Worm (Caenorhabditis elegans) whole organism, late embryonic: ENCODE data around the gene ins-15.

ENCODE experiments used
- C08G9.2 ChIP-seq: sonication (generic microtip); optimal IDR thresholded peaks from 2 replicates; lab custom pipeline; 2016; ENCODE audit warnings: mild to moderate bottlenecking, missing genetic modification characterization, moderate library complexity, missing compliant biosample characterization
- C38D4.7 ChIP-seq: fragments of 200-800 bp; sonication (Bioruptor generic); optimal IDR thresholded peaks from 2 replicates; lab custom pipeline; 2018; ENCODE audit warnings: mild to moderate bottlenecking, missing genetic modification characterization, moderate library complexity, missing compliant biosample characterization
- F13H6.1 ChIP-seq: sonication (generic microtip); optimal IDR thresholded peaks from 2 replicates; lab custom pipeline; 2016; ENCODE audit warnings: missing genetic modification characterization, missing compliant biosample characterization
- K09A11.1 ChIP-seq: sonication (generic microtip); optimal IDR thresholded peaks from 2 replicates; lab custom pipeline; 2017; ENCODE audit warnings: antibody characterized with exemption, mild to moderate bottlenecking, missing genetic modification characterization, missing compliant biosample characterization; ENCODE audit not compliant: insufficient read depth
- ama-1 ChIP-seq: fragments of 150-350 bp; optimal IDR thresholded peaks from 2 replicates; lab custom pipeline; 2014
- ceh-14 ChIP-seq: sonication (generic microtip); optimal IDR thresholded peaks from 2 replicates; lab custom pipeline; 2016; ENCODE audit warnings: missing genotype, missing genetic modification characterization, missing compliant biosample characterization
- ceh-2 ChIP-seq: sonication (generic microtip); optimal IDR thresholded peaks from 2 replicates; lab custom pipeline; 2016; ENCODE audit warnings: missing genotype, missing genetic modification characterization, missing compliant biosample characterization
- ceh-24 ChIP-seq: sonication (generic microtip); optimal IDR thresholded peaks from 2 replicates; lab custom pipeline; 2016; ENCODE audit warnings: mild to moderate bottlenecking, missing genetic modification characterization, missing compliant biosample characterization
- ceh-30 ChIP-seq: fragments of 150-350 bp; optimal IDR thresholded peaks from 2 replicates; lab custom pipeline; 2014; ENCODE audit warnings: missing biosample characterization, missing genetic modification characterization
- ceh-6 ChIP-seq: fragments of 200-800 bp; sonication (Bioruptor generic); optimal IDR thresholded peaks from 2 replicates; lab custom pipeline; 2018; ENCODE audit warnings: mild to moderate bottlenecking, missing genetic modification characterization, missing compliant biosample characterization
- ceh-9 ChIP-seq: sonication (generic microtip); optimal IDR thresholded peaks from 2 replicates; lab custom pipeline; 2016; ENCODE audit warnings: mild to moderate bottlenecking, missing genetic modification characterization, inconsistent platforms, missing compliant biosample characterization
- elt-4 ChIP-seq: sonication (generic microtip); optimal IDR thresholded peaks from 2 replicates; lab custom pipeline; 2016; ENCODE audit warnings: missing genetic modification characterization, missing compliant biosample characterization
- hlh-15 ChIP-seq: sonication (generic microtip); optimal IDR thresholded peaks from 2 replicates; lab custom pipeline; 2016; ENCODE audit warnings: missing genetic modification characterization, missing compliant biosample characterization
- hlh-30 ChIP-seq: sonication (generic microtip); optimal IDR thresholded peaks from 2 replicates; lab custom pipeline; 2017; ENCODE audit warnings: antibody characterized with exemption, missing genetic modification characterization, missing compliant biosample characterization; ENCODE audit not compliant: insufficient read depth
- hlh-6 ChIP-seq: sonication (generic microtip); optimal IDR thresholded peaks from 2 replicates; lab custom pipeline; 2016; ENCODE audit warnings: missing genotype, missing genetic modification characterization, missing compliant biosample characterization
- lin-11 ChIP-seq: fragments of 200-800 bp; sonication (Bioruptor generic); optimal IDR thresholded peaks from 2 replicates; lab custom pipeline; 2018; ENCODE audit warnings: mild to moderate bottlenecking, missing genetic modification characterization, missing compliant biosample characterization
- mec-3 ChIP-seq: sonication (generic microtip); optimal IDR thresholded peaks from 2 replicates; lab custom pipeline; 2016; ENCODE audit warnings: borderline replicate concordance, missing genetic modification characterization, missing compliant biosample characterization
- odd-2 ChIP-seq: sonication (generic microtip); optimal IDR thresholded peaks from 2 replicates; lab custom pipeline; 2017; ENCODE audit warnings: antibody characterized with exemption, mild to moderate bottlenecking, missing genetic modification characterization, missing compliant biosample characterization
- pha-4 ChIP-seq: fragments of 150-350 bp; optimal IDR thresholded peaks from 2 replicates; lab custom pipeline; 2018; ENCODE audit warnings: missing biosample characterization, missing genetic modification reagents, missing genetic modification characterization
- ref-2 ChIP-seq: sonication (generic microtip); optimal IDR thresholded peaks from 2 replicates; lab custom pipeline; 2016; ENCODE audit warnings: missing genetic modification characterization, missing compliant biosample characterization
- rnt-1 ChIP-seq: sonication (generic microtip); optimal IDR thresholded peaks from 2 replicates; lab custom pipeline; 2016; ENCODE audit warnings: missing genetic modification characterization, missing compliant biosample characterization
- sox-2 ChIP-seq: fragments of 200-800 bp; sonication (Bioruptor generic); IDR thresholded peaks from 2 replicates; pipeline ENCODE4 v1.3.6; 2022; ENCODE audit warnings: missing genetic modification reagents, missing genetic modification characterization, missing compliant biosample characterization
- syd-9 ChIP-seq: sonication (generic microtip); optimal IDR thresholded peaks from 2 replicates; lab custom pipeline; 2016; ENCODE audit warnings: mild to moderate bottlenecking, missing genetic modification characterization, moderate library complexity, missing compliant biosample characterization
- tbx-2 ChIP-seq: sonication (generic microtip); optimal IDR thresholded peaks from 2 replicates; lab custom pipeline; 2016; ENCODE audit warnings: missing genetic modification characterization, missing compliant biosample characterization
- tbx-7 ChIP-seq: sonication (generic microtip); optimal IDR thresholded peaks from 2 replicates; lab custom pipeline; 2016; ENCODE audit warnings: missing genotype, missing genetic modification characterization, missing compliant biosample characterization
- ttx-3 ChIP-seq: sonication (generic microtip); optimal IDR thresholded peaks from 2 replicates; lab custom pipeline; 2016; ENCODE audit warnings: missing genetic modification reagents, missing genetic modification characterization, missing compliant biosample characterization
- unc-3 ChIP-seq, 2 experiments: fragments of 200-800 bp in 1 of 2; sonication (Bioruptor generic) in 1 of 2; sonication (generic microtip) in 1 of 2; conservative IDR thresholded peaks in 1 of 2; optimal IDR thresholded peaks in 1 of 2; 2 replicates each; pipeline versions ENCODE4 v1.3.6 to Lab custom; 2016 to 2022; ENCODE audit warnings: missing compliant biosample characterization in 2 of 2, missing genetic modification characterization in 2 of 2, missing genetic modification reagents in 1 of 2
- unc-55 ChIP-seq: sonication (generic microtip); optimal IDR thresholded peaks from 2 replicates; lab custom pipeline; 2017; ENCODE audit warnings: missing biosample characterization, missing genetic modification reagents, missing genetic modification characterization
- zip-5 ChIP-seq: sonication (generic microtip); optimal IDR thresholded peaks from 2 replicates; lab custom pipeline; 2016; ENCODE audit warnings: missing genetic modification characterization, missing compliant biosample characterization

Gene ins-15

DNA sequence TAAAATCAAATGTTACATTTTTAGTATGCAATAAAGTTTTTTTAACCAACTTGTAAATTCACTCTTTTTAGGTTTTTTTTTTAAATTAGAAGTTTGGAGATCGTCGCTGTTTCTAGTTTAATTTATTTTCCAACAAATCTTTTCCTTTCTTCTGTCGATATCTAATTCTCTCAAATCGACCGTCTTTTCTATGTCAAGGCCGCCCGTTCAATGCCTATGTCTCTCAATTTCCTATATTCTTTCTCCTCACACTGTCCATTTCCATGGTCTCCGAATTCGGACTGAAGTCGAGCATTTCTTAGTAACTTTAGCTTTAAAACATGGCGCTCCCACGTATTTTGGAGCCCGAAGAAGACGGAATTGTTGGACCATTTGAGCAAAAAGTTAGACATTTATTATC is 27.9 kb downstream of the ins-15 start, which contains the start of the genes T14B4.5 and T14B4.20:
TSS of gene T14B4.5 (plus strand) at position 226 of the 400 bp plus-strand sequence.
TSS of gene T14B4.20 (plus strand) at position 264 of the 400 bp plus-strand sequence.
- TF ChIP-seq hlh-6 (tag; lab: Kevin White, UChicago): no peak
- no peak for TF ChIP-seq C38D4.7 (GFP tag; lab: Kevin White, UChicago)
- no peak for TF ChIP-seq C08G9.2
- no peak for TF ChIP-seq ttx-3 (tag; lab: Kevin White, UChicago)
- TF ChIP-seq tbx-2 (tag; lab: Kevin White, UChicago): no peak
- TF ChIP-seq ceh-6 (GFP tag; lab: Kevin White, UChicago): no peak
- TF ChIP-seq sox-2: no peak
- TF ChIP-seq pha-4 (tag; lab: Kevin White, UChicago): no peak

DNA sequence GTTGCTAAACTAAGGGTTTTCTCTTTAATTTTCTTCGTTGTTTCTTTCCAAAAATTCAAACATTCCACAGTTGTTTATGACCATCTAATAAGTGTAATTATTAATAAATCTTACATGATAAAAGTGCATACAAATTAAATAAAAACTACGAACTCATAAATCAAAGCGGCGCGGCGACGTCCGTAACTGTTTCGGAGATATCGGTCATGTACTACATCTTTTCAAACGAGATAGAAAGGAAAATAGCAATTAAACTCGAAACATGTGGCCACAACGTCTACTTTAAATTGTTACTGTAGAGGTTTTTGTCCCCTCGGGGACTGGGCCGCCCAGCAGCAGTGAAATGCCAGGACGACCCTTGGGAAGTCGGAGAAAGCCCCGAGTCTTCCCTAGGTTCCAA is 28.7 kb downstream of the ins-15 start:
- no peak for TF ChIP-seq rnt-1 (tag; lab: Kevin White, UChicago)
- TF ChIP-seq odd-2 (tag; lab: Kevin White, UChicago): no peak
- TF ChIP-seq hlh-15 (tag; lab: Kevin White, UChicago): no peak

DNA sequence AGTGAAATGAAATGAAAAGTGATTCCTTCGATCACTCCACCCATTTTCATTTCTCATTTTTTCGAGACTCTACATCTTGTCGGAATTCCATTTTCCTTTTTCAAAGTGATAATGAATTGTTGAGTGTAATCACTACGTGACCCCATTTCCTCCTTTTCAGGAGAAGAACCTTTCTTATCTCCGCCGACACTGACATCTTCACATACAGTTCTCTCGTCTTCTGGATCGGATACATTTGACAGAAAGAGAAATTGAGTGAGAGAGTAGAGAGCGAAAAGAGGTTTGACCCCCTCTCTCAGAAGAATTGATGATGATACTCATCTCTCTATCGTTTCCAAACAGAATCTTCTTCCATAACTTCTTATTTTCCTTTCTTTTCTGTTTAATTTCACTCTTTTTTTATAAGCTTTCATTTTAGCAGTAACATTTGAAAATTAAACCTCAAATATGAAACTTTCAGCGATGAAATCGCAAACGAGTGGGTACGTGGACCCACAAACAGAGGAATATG is 30.7 kb downstream of the ins-15 start, which contains the start of gene dpy-2:
TSS of gene dpy-2 (plus strand) at position 461 of the 511 bp plus-strand sequence.
- no peak for TF ChIP-seq ceh-2 (tag; lab: Kevin White, UChicago)
- TF ChIP-seq, all 69 proteins: peak for 0

ce11 chrII:6713003-6713402 is 31.5 kb downstream of the ins-15 start:
- TF ChIP-seq pha-4 (tag; lab: Kevin White, UChicago) (no peak), F13H6.1 (tag; lab: Kevin White, UChicago) (no peak), ceh-30 (tag; lab: Kevin White, UChicago) (no peak), ceh-2 (tag; lab: Kevin White, UChicago) (no peak), ama-1 (no peak), mec-3 (no peak), unc-3 (GFP tag; conservative IDR thresholded peaks at IDR 0.05; lab: Robert Waterston, UW) (no peak), unc-3 (tag; optimal IDR thresholded peaks at IDR 0.05; lab: Kevin White, UChicago) (no peak), syd-9 (no peak), hlh-30 (tag; lab: Kevin White, UChicago) (no peak)

DNA sequence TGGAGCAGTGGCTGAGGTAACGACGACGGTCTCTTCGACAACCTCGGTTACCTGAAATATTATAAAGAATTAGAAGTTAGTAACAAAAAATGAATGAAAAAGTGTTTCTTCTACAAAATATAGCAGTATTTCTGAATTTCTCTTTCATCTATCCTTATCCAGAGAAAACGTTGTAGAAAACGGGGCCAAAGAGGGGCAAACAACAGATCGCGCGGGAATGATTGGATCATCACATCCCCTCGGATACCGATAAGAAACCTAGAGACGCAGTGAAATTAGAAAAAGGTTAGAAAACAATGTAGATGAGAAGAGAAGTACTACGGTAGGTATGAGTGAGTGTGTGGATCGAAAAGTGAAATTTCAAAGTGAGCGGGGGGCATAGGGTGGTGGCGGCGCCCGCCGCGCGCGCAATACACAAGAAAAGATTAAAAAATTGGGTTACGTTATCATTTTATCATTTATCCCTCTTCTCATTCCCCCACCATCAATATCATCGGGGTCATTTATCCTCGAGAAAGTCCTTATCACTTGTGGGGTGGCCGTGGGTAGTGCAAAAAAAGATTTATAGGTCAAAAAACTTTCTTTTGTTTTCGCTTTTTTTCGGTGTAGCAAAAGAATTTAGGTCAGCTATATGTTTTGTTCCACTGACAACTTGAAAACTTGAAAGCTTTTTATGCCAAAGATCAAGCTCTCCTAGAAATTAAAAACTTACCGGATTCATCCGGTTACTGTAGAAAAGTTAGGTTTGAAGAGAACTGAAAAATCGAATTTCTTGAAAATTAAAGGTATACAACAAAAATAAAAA is 32.2 kb downstream of the ins-15 start, which contains the start of the genes dpy-10 and T14B4.19:
TSS of gene dpy-10 (minus strand) at position 51 of the 805 bp plus-strand sequence.
TSS of gene T14B4.19 (minus strand) at position 755 of the 805 bp plus-strand sequence.
- TF ChIP-seq zip-5: no peak
- TF ChIP-seq pha-4 (tag; lab: Kevin White, UChicago): no peak
- TF ChIP-seq elt-4: no peak
- TF ChIP-seq C38D4.7 (GFP tag; lab: Kevin White, UChicago): no peak
- TF ChIP-seq K09A11.1: no peak
- TF ChIP-seq unc-55: no peak
- no peak for TF ChIP-seq ceh-2 (tag; lab: Kevin White, UChicago)
- TF ChIP-seq lin-11: no peak
- TF ChIP-seq tbx-2 (tag; lab: Kevin White, UChicago): no peak
- peak; percentile 11 for TF ChIP-seq rnt-1 (tag; lab: Kevin White, UChicago)
- no peak for TF ChIP-seq hlh-15 (tag; lab: Kevin White, UChicago)
- TF ChIP-seq ceh-14 (tag; lab: Kevin White, UChicago): no peak
- TF ChIP-seq mec-3: no peak
- no peak for TF ChIP-seq ceh-24 (tag; lab: Kevin White, UChicago)
- TF ChIP-seq tbx-7 (tag; lab: Kevin White, UChicago): no peak
- peak; percentile 66 for TF ChIP-seq ref-2 (tag; lab: Kevin White, UChicago)
- TF ChIP-seq F13H6.1 (tag; lab: Kevin White, UChicago): no peak
- TF ChIP-seq ceh-9 (tag; lab: Kevin White, UChicago): no peak
